Fruit fly (Drosophila melanogaster): ENCODE results near the gene ERR.

The ERR gene

dm6 chr3L:8157079-8157478, 29.4 kb downstream of the ERR start:
- no peak for TF ChIP-seq CG8478 (optimal IDR thresholded peaks at IDR 0.05)
- no peak for TF ChIP-seq Dll (optimal IDR thresholded peaks at IDR 0.05)
- no peak for TF ChIP-seq EcR (GFP tag; optimal IDR thresholded peaks at IDR 0.05)
- TF ChIP-seq usp (GFP tag; optimal IDR thresholded peaks at IDR 0.05) = no peak
- TF ChIP-seq pan (optimal IDR thresholded peaks at IDR 0.05) = no peak
- TF ChIP-seq psq (optimal IDR thresholded peaks at IDR 0.05) = no peak

- no peak for TF ChIP-seq EcR (GFP tag; optimal IDR thresholded peaks at IDR 0.05)
- no peak for TF ChIP-seq pan (optimal IDR thresholded peaks at IDR 0.05)
- no peak for TF ChIP-seq CG8478 (optimal IDR thresholded peaks at IDR 0.05)
- TF ChIP-seq psq (optimal IDR thresholded peaks at IDR 0.05) = no peak
- TF ChIP-seq Dll (optimal IDR thresholded peaks at IDR 0.05) = no peak
- no peak for TF ChIP-seq usp (GFP tag; optimal IDR thresholded peaks at IDR 0.05)
Measured at dm6 chr3L:8156199-8156598, 30.3 kb downstream of the ERR start.

- no peak for TF ChIP-seq CG8478 (optimal IDR thresholded peaks at IDR 0.05)
- TF ChIP-seq pan (optimal IDR thresholded peaks at IDR 0.05) = no peak
- TF ChIP-seq usp (GFP tag; optimal IDR thresholded peaks at IDR 0.05) = no peak
- TF ChIP-seq Dll (optimal IDR thresholded peaks at IDR 0.05) = no peak
- TF ChIP-seq psq (optimal IDR thresholded peaks at IDR 0.05) = no peak
- no peak for TF ChIP-seq EcR (GFP tag; optimal IDR thresholded peaks at IDR 0.05)
Measured at dm6 chr3L:8155324-8155723, 31.1 kb downstream of the ERR start.

dm6 chr3L:8154544-8154943, 31.9 kb downstream of the ERR start:
- TF ChIP-seq psq (optimal IDR thresholded peaks at IDR 0.05) (no peak), EcR (GFP tag; optimal IDR thresholded peaks at IDR 0.05) (no peak)

dm6 chr3L:8153206-8153996, 33.1 kb downstream of the ERR start:
- TF ChIP-seq pan (optimal IDR thresholded peaks at IDR 0.05) (no peak), CG8478 (optimal IDR thresholded peaks at IDR 0.05) (no peak), EcR (GFP tag; optimal IDR thresholded peaks at IDR 0.05) (no peak)

- TF ChIP-seq CG8478 (optimal IDR thresholded peaks at IDR 0.05) (no peak), psq (optimal IDR thresholded peaks at IDR 0.05) (no peak), usp (GFP tag; optimal IDR thresholded peaks at IDR 0.05) (no peak), EcR (GFP tag; optimal IDR thresholded peaks at IDR 0.05) (no peak), Dll (optimal IDR thresholded peaks at IDR 0.05) (no peak), pan (optimal IDR thresholded peaks at IDR 0.05) (no peak)
Measured at dm6 chr3L:8151727-8152199, 34.7 kb downstream of the ERR start, which contains the start of gene CG13676. Gene CG13676 (minus strand): TSS chr3L:8151813.

dm6 chr3L:8150812-8151211, 35.7 kb downstream of the ERR start:
- TF ChIP-seq CG8478 (optimal IDR thresholded peaks at IDR 0.05) = no peak
- no peak for TF ChIP-seq usp (GFP tag; optimal IDR thresholded peaks at IDR 0.05)
- no peak for TF ChIP-seq pan (optimal IDR thresholded peaks at IDR 0.05)
- TF ChIP-seq psq (optimal IDR thresholded peaks at IDR 0.05) = no peak
- no peak for TF ChIP-seq Dll (optimal IDR thresholded peaks at IDR 0.05)
- no peak for TF ChIP-seq EcR (GFP tag; optimal IDR thresholded peaks at IDR 0.05)

- TF ChIP-seq pan (optimal IDR thresholded peaks at IDR 0.05) (no peak), EcR (GFP tag; optimal IDR thresholded peaks at IDR 0.05) (no peak), Dll (optimal IDR thresholded peaks at IDR 0.05) (no peak), CG8478 (optimal IDR thresholded peaks at IDR 0.05) (no peak), psq (optimal IDR thresholded peaks at IDR 0.05) (no peak), usp (GFP tag; optimal IDR thresholded peaks at IDR 0.05) (no peak)
Measured at dm6 chr3L:8150284-8150683, 36.2 kb downstream of the ERR start.

dm6 chr3L:8137448-8137906, 49.0 kb downstream of the ERR start, which contains the start of the genes Setx and mus301:
Gene Setx (minus strand): TSS chr3L:8137498.
Gene mus301 (plus strand): TSS chr3L:8137808.
- TF ChIP-seq pan (optimal IDR thresholded peaks at IDR 0.05) (no peak), CG8478 (optimal IDR thresholded peaks at IDR 0.05) (no peak), usp (GFP tag; optimal IDR thresholded peaks at IDR 0.05) (no peak), EcR (GFP tag; optimal IDR thresholded peaks at IDR 0.05) (no peak), psq (optimal IDR thresholded peaks at IDR 0.05) (no peak), Dll (optimal IDR thresholded peaks at IDR 0.05) (no peak)

All from whole organism.